Worm (Caenorhabditis elegans): ENCODE measurements around the gene K06A4.6.

The K06A4.6 gene

ce11 chrV:9480566-9480965, at the start of gene K06A4.6:
Gene K06A4.6 (minus strand): TSS chrV:9480666.
- no peak for TF ChIP-seq ztf-11 (tag; optimal IDR thresholded peaks at IDR 0.05)
- TF ChIP-seq ces-1 (GFP tag; optimal IDR thresholded peaks at IDR 0.05) = no peak
- TF ChIP-seq unc-39 (tag; optimal IDR thresholded peaks at IDR 0.05) = no peak
- TF ChIP-seq elt-1 (tag; optimal IDR thresholded peaks at IDR 0.05; ENCODE audit: borderline replicate concordance, insufficient read depth) = no peak
- no peak for TF ChIP-seq ceh-43 (GFP tag; optimal IDR thresholded peaks at IDR 0.05)
- TF ChIP-seq lin-13 (tag; optimal IDR thresholded peaks at IDR 0.05) = no peak
- TF ChIP-seq ceh-83 (GFP tag; optimal IDR thresholded peaks at IDR 0.05) = no peak
- TF ChIP-seq snpc-4 (tag; optimal IDR thresholded peaks at IDR 0.05) = no peak
- no peak for TF ChIP-seq nhr-28 (tag; optimal IDR thresholded peaks at IDR 0.05)
- no peak for TF ChIP-seq drap-1 (GFP tag; optimal IDR thresholded peaks at IDR 0.05)
- no peak for TF ChIP-seq lin-32 (GFP tag; optimal IDR thresholded peaks at IDR 0.05)
- TF ChIP-seq ham-2 (GFP tag; optimal IDR thresholded peaks at IDR 0.05) = no peak
- TF ChIP-seq M03D4.4 (tag; optimal IDR thresholded peaks at IDR 0.05) = no peak

ce11 chrV:9527984-9528383, 47.5 kb upstream of the K06A4.6 start:
- no peak for TF ChIP-seq bed-3 (GFP tag; optimal IDR thresholded peaks at IDR 0.05)
- no peak for TF ChIP-seq mab-5 (tag; optimal IDR thresholded peaks at IDR 0.05)
- TF ChIP-seq elt-3 (tag; optimal IDR thresholded peaks at IDR 0.05) = no peak
- no peak for TF ChIP-seq unc-62 (GFP tag; optimal IDR thresholded peaks at IDR 0.05)
- TF ChIP-seq tbx-8 (GFP tag; optimal IDR thresholded peaks at IDR 0.05) = no peak
- TF ChIP-seq mep-1 (tag; optimal IDR thresholded peaks at IDR 0.05) = no peak
- no peak for TF ChIP-seq M03D4.4 (tag; optimal IDR thresholded peaks at IDR 0.05)
- TF ChIP-seq flh-1 (GFP tag; optimal IDR thresholded peaks at IDR 0.05) = no peak
- no peak for TF ChIP-seq cnd-1 (tag; optimal IDR thresholded peaks at IDR 0.05)
- no peak for TF ChIP-seq ceh-83 (GFP tag; optimal IDR thresholded peaks at IDR 0.05)
- TF ChIP-seq blmp-1 (tag; optimal IDR thresholded peaks at IDR 0.05) = no peak
- no peak for TF ChIP-seq sem-2 (GFP tag; optimal IDR thresholded peaks at IDR 0.05)
- no peak for TF ChIP-seq nhr-76 (tag; optimal IDR thresholded peaks at IDR 0.05)
- no peak for TF ChIP-seq hlh-1 (tag; optimal IDR thresholded peaks at IDR 0.05)
- TF ChIP-seq drap-1 (GFP tag; optimal IDR thresholded peaks at IDR 0.05) = no peak
- TF ChIP-seq zip-8 (tag; optimal IDR thresholded peaks at IDR 0.05) = no peak
- TF ChIP-seq lsy-2 (tag; optimal IDR thresholded peaks at IDR 0.05) = no peak
- TF ChIP-seq sptf-1 (tag; optimal IDR thresholded peaks at IDR 0.05) = no peak
- no peak for TF ChIP-seq nhr-237 (tag; optimal IDR thresholded peaks at IDR 0.05)
- no peak for TF ChIP-seq snpc-4 (tag; optimal IDR thresholded peaks at IDR 0.05)

DNA sequence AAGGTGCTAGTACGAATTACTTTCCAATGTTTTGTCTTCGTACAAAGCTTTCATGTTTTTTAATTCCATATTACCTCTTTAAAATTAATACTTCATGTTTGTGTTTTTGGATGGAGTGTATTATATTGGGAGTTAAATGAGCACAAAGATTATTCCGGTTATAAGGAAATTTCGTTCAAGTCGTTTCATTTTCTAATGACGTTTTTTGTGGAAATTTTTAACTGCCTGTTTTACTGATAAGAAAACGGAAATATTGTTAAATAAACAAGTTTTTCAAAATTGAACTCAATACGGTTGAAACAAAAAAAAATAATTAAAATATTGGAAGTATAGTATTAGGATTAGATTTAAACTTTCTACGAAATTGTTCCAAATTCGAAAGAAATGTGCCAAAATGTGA, 46.9 kb upstream of the K06A4.6 start:
- TF ChIP-seq nhr-2 (tag; optimal IDR thresholded peaks at IDR 0.05) (no peak), mab-5 (tag; optimal IDR thresholded peaks at IDR 0.05) (no peak), snpc-4 (tag; optimal IDR thresholded peaks at IDR 0.05) (no peak), tbx-8 (GFP tag; optimal IDR thresholded peaks at IDR 0.05) (no peak), nhr-237 (tag; optimal IDR thresholded peaks at IDR 0.05) (no peak), pha-4 (tag; optimal IDR thresholded peaks at IDR 0.05) (no peak), unc-39 (tag; optimal IDR thresholded peaks at IDR 0.05) (no peak), mls-2 (tag; optimal IDR thresholded peaks at IDR 0.05) (no peak), unc-62 (GFP tag; optimal IDR thresholded peaks at IDR 0.05) (no peak), lin-13 (tag; optimal IDR thresholded peaks at IDR 0.05) (no peak), hlh-1 (tag; optimal IDR thresholded peaks at IDR 0.05) (no peak), elt-1 (tag; optimal IDR thresholded peaks at IDR 0.05; ENCODE audit: borderline replicate concordance, insufficient read depth) (no peak), ceh-43 (GFP tag; optimal IDR thresholded peaks at IDR 0.05) (no peak)

ce11 chrV:9526470-9526869, 46.0 kb upstream of the K06A4.6 start, which contains the start of gene C50F4.1:
Gene C50F4.1 (plus strand): TSS chrV:9526793.
- TF ChIP-seq nhr-2 (tag; optimal IDR thresholded peaks at IDR 0.05) (no peak), ces-1 (GFP tag; optimal IDR thresholded peaks at IDR 0.05) (no peak), lin-13 (tag; optimal IDR thresholded peaks at IDR 0.05) (no peak), nhr-76 (tag; optimal IDR thresholded peaks at IDR 0.05) (no peak), ham-2 (GFP tag; optimal IDR thresholded peaks at IDR 0.05) (no peak), bed-3 (GFP tag; optimal IDR thresholded peaks at IDR 0.05) (no peak), unc-62 (GFP tag; optimal IDR thresholded peaks at IDR 0.05) (no peak), flh-1 (GFP tag; optimal IDR thresholded peaks at IDR 0.05) (no peak), drap-1 (GFP tag; optimal IDR thresholded peaks at IDR 0.05) (no peak), zip-8 (tag; optimal IDR thresholded peaks at IDR 0.05) (no peak), nhr-237 (tag; optimal IDR thresholded peaks at IDR 0.05) (no peak), elt-1 (tag; optimal IDR thresholded peaks at IDR 0.05; ENCODE audit: borderline replicate concordance, insufficient read depth) (no peak)

Measured in whole organism, mixed stage, embryonic.